Fruit fly (Drosophila melanogaster) whole organism, embryonic: Measurements from ENCODE around the gene CG32023.

Experiments used
- ATbp ChIP-seq: fragments of 200-800 bp; sonication (Bioruptor generic); optimal IDR thresholded peaks from 2 replicates; lab custom pipeline; 2017; ENCODE audit warnings: missing biosample characterization, mild to moderate bottlenecking, missing genetic modification characterization, missing genetic modification reagents
- Adf1 ChIP-seq: fragments of 200-800 bp; sonication (Bioruptor generic); IDR thresholded peaks from 2 replicates; pipeline ENCODE4 v1.3.6; 2022; ENCODE audit warnings: missing biosample characterization, missing genetic modification characterization
- Antp ChIP-seq: fragments of 200-800 bp; sonication (Bioruptor generic); optimal IDR thresholded peaks from 3 replicates; lab custom pipeline; 2016; ENCODE audit warnings: missing biosample characterization, missing genetic modification characterization
- Atf3 ChIP-seq: fragments of 200-800 bp; sonication (Bioruptor generic); optimal IDR thresholded peaks from 3 replicates; lab custom pipeline; 2016; ENCODE audit warnings: missing biosample characterization, missing genetic modification characterization
- B-H2 ChIP-seq: fragments of 200-800 bp; sonication (Bioruptor generic); optimal IDR thresholded peaks from 2 replicates; lab custom pipeline; 2018; ENCODE audit warnings: missing biosample characterization, mild to moderate bottlenecking, missing genetic modification characterization
- CG10147 ChIP-seq: fragments of 200-800 bp; sonication (Bioruptor generic); optimal IDR thresholded peaks from 2 replicates; lab custom pipeline; 2019; ENCODE audit warnings: missing biosample characterization, mild to moderate bottlenecking, missing genetic modification characterization, moderate library complexity
- CG1024 ChIP-seq: fragments of 200-800 bp; sonication (Bioruptor generic); IDR thresholded peaks from 2 replicates; pipeline ENCODE4 v1.3.6; 2022; ENCODE audit warnings: missing biosample characterization, missing genetic modification characterization
- CG11085 ChIP-seq: fragments of 200-800 bp; sonication (Bioruptor generic); IDR thresholded peaks from 2 replicates; pipeline ENCODE4 v1.3.6; 2022; ENCODE audit warnings: missing biosample characterization, missing genetic modification characterization
- CG11504 ChIP-seq: fragments of 200-800 bp; sonication (Bioruptor generic); optimal IDR thresholded peaks from 3 replicates; lab custom pipeline; 2019; ENCODE audit warnings: missing biosample characterization, mild to moderate bottlenecking, missing genetic modification characterization, moderate library complexity
- CG11695 ChIP-seq: fragments of 200-800 bp; sonication (Bioruptor generic); IDR thresholded peaks from 3 replicates; pipeline ENCODE4 v1.3.6; 2022; ENCODE audit warnings: missing biosample characterization, missing genetic modification characterization
- CG12769 ChIP-seq: fragments of 200-800 bp; sonication (Bioruptor generic); optimal IDR thresholded peaks from 2 replicates; lab custom pipeline; 2019; ENCODE audit warnings: missing biosample characterization, mild to moderate bottlenecking, missing genetic modification characterization, moderate library complexity
- CG13624 ChIP-seq: fragments of 200-800 bp; sonication (Bioruptor generic); optimal IDR thresholded peaks from 2 replicates; lab custom pipeline; 2016; ENCODE audit warnings: missing biosample characterization, missing genetic modification characterization
- CG16815 ChIP-seq: fragments of 200-800 bp; sonication (Bioruptor generic); optimal IDR thresholded peaks from 3 replicates; lab custom pipeline; 2017; ENCODE audit warnings: missing biosample characterization, mild to moderate bottlenecking, missing genetic modification characterization
- CG17328 ChIP-seq: fragments of 200-800 bp; sonication (Bioruptor generic); IDR thresholded peaks from 2 replicates; pipeline ENCODE4 v1.3.6; 2022; ENCODE audit warnings: missing biosample characterization, missing genetic modification characterization
- CG18011 ChIP-seq: fragments of 200-800 bp; sonication (Bioruptor generic); optimal IDR thresholded peaks from 2 replicates; lab custom pipeline; 2017; ENCODE audit warnings: missing biosample characterization, missing genetic modification characterization, mild to moderate bottlenecking, moderate library complexity, missing genotype
- CG18262 ChIP-seq: fragments of 200-800 bp; optimal IDR thresholded peaks from 3 replicates; lab custom pipeline; 2019; ENCODE audit warnings: missing biosample characterization, mild to moderate bottlenecking, missing genetic modification characterization, moderate library complexity
- CG31388 ChIP-seq: fragments of 200-800 bp; sonication (Bioruptor generic); optimal IDR thresholded peaks from 2 replicates; lab custom pipeline; 2016; ENCODE audit warnings: missing biosample characterization, missing genetic modification characterization
- CG4328 ChIP-seq: fragments of 200-800 bp; sonication (Bioruptor generic); optimal IDR thresholded peaks from 3 replicates; lab custom pipeline; 2017; ENCODE audit warnings: missing biosample characterization, missing genetic modification reagents, missing genetic modification characterization
- CG4360 ChIP-seq: fragments of 200-800 bp; sonication (Bioruptor generic); IDR thresholded peaks from 2 replicates; pipeline ENCODE4 v1.3.6; 2022; ENCODE audit warnings: missing biosample characterization, missing genetic modification characterization
- CG8089 ChIP-seq: fragments of 200-800 bp; sonication (Bioruptor generic); optimal IDR thresholded peaks from 3 replicates; lab custom pipeline; 2016; ENCODE audit warnings: missing biosample characterization, missing genetic modification characterization
- CG9437 ChIP-seq: fragments of 200-800 bp; sonication (Bioruptor generic); optimal IDR thresholded peaks from 2 replicates; lab custom pipeline; 2018; ENCODE audit warnings: missing biosample characterization, mild to moderate bottlenecking, missing genetic modification characterization
- CG9609 ChIP-seq: fragments of 200-800 bp; sonication (Bioruptor generic); optimal IDR thresholded peaks from 3 replicates; lab custom pipeline; 2016; ENCODE audit warnings: missing biosample characterization, missing genetic modification characterization
- CrebB ChIP-seq: fragments of 200-800 bp; sonication (Bioruptor generic); optimal IDR thresholded peaks from 3 replicates; lab custom pipeline; 2018; ENCODE audit warnings: missing biosample characterization, mild to moderate bottlenecking, missing genetic modification characterization
- Dad ChIP-seq: fragments of 200-800 bp; sonication (Bioruptor generic); optimal IDR thresholded peaks from 3 replicates; lab custom pipeline; 2016; ENCODE audit warnings: missing biosample characterization, missing genetic modification characterization
- Doc2 ChIP-seq: fragments of 200-800 bp; sonication (Bioruptor generic); IDR thresholded peaks from 2 replicates; pipeline ENCODE4 v1.3.6; 2022; ENCODE audit warnings: missing biosample characterization, missing genetic modification characterization
- Fer1 ChIP-seq: fragments of 200-800 bp; sonication (Bioruptor generic); optimal IDR thresholded peaks from 2 replicates; lab custom pipeline; 2017; ENCODE audit warnings: missing biosample characterization, mild to moderate bottlenecking, missing genetic modification characterization
- H15 ChIP-seq: fragments of 200-800 bp; sonication (Bioruptor generic); IDR thresholded peaks from 3 replicates; pipeline ENCODE4 v1.3.6; 2022; ENCODE audit warnings: missing biosample characterization, missing genetic modification characterization
- Hey ChIP-seq: fragments of 200-800 bp; sonication (Bioruptor generic); optimal IDR thresholded peaks from 3 replicates; lab custom pipeline; 2018; ENCODE audit warnings: missing biosample characterization, mild to moderate bottlenecking, missing genetic modification characterization
- HmgD ChIP-seq: fragments of 200-800 bp; sonication (Bioruptor generic); optimal IDR thresholded peaks from 3 replicates; lab custom pipeline; 2016; ENCODE audit warnings: missing biosample characterization, missing genetic modification characterization
- Hr51 ChIP-seq, 2 experiments: fragments of 200-800 bp; sonication (Bioruptor generic); optimal IDR thresholded peaks; 2 replicates in 1 of 2; 3 replicates in 1 of 2; lab custom pipeline; 2016 to 2018; ENCODE audit warnings: missing biosample characterization in 2 of 2, missing genetic modification characterization in 2 of 2, mild to moderate bottlenecking in 1 of 2, moderate library complexity in 1 of 2
- Med ChIP-seq: fragments of 200-800 bp; sonication (Bioruptor generic); peaks from one replicate; lab custom pipeline; 2016; ENCODE audit warnings: missing biosample characterization, missing genetic modification characterization, mild to moderate bottlenecking, inconsistent platforms, moderate library complexity
- Mrtf ChIP-seq: fragments of 200-800 bp; sonication (Bioruptor generic); IDR thresholded peaks from 3 replicates; pipeline ENCODE4 v1.3.6; 2022; ENCODE audit warnings: missing biosample characterization, missing genetic modification characterization
- Nf-YB ChIP-seq: fragments of 200-800 bp; sonication (Bioruptor generic); optimal IDR thresholded peaks from 3 replicates; lab custom pipeline; 2019; ENCODE audit warnings: missing biosample characterization, mild to moderate bottlenecking, missing genetic modification characterization, moderate library complexity
- Usf ChIP-seq: fragments of 200-800 bp; sonication (Bioruptor generic); optimal IDR thresholded peaks from 2 replicates; lab custom pipeline; 2017; ENCODE audit warnings: missing genotype, missing biosample characterization, missing genetic modification characterization
- cas ChIP-seq: fragments of 200-800 bp; sonication (Bioruptor generic); IDR thresholded peaks from 2 replicates; pipeline ENCODE4 v1.3.6; 2022; ENCODE audit warnings: missing biosample characterization, missing genetic modification characterization
- chif ChIP-seq, 2 experiments: fragments of 200-800 bp; sonication (Bioruptor generic); optimal IDR thresholded peaks; 3 replicates each; lab custom pipeline; 2016; ENCODE audit warnings: missing biosample characterization in 2 of 2, missing genetic modification characterization in 2 of 2
- danr ChIP-seq: fragments of 200-800 bp; sonication (Bioruptor generic); IDR thresholded peaks from 2 replicates; pipeline ENCODE4 v1.3.6; 2022; ENCODE audit warnings: missing biosample characterization, missing genetic modification characterization
- dm ChIP-seq: fragments of 200-800 bp; sonication (Bioruptor generic); optimal IDR thresholded peaks from 3 replicates; lab custom pipeline; 2016; ENCODE audit warnings: missing biosample characterization, missing genetic modification characterization
- dpn ChIP-seq, 2 experiments: fragments of 200-800 bp; sonication (Bioruptor generic); optimal IDR thresholded peaks; 3 replicates each; lab custom pipeline; 2016; ENCODE audit warnings: missing biosample characterization in 2 of 2, missing genetic modification characterization in 2 of 2
- gce ChIP-seq: fragments of 200-800 bp; sonication (Bioruptor generic); IDR thresholded peaks from 3 replicates; pipeline ENCODE4 v1.3.6; 2022; ENCODE audit warnings: missing biosample characterization, missing genetic modification characterization
- gcm2 ChIP-seq: fragments of 200-800 bp; sonication (Bioruptor generic); optimal IDR thresholded peaks from 2 replicates; lab custom pipeline; 2016; ENCODE audit warnings: missing biosample characterization, missing genetic modification characterization
- kay ChIP-seq: fragments of 200-800 bp; sonication (Bioruptor generic); optimal IDR thresholded peaks from 2 replicates; lab custom pipeline; 2016; ENCODE audit warnings: missing biosample characterization, missing genetic modification characterization
- maf-S ChIP-seq: fragments of 200-800 bp; sonication (Bioruptor generic); optimal IDR thresholded peaks from 2 replicates; lab custom pipeline; 2016; ENCODE audit warnings: missing biosample characterization, missing genetic modification characterization
- mam ChIP-seq: fragments of 200-800 bp; sonication (Bioruptor generic); optimal IDR thresholded peaks from 3 replicates; lab custom pipeline; 2016; ENCODE audit warnings: missing biosample characterization, missing genetic modification characterization
- nerfin-2 ChIP-seq: fragments of 200-800 bp; sonication (Bioruptor generic); IDR thresholded peaks from 2 replicates; pipeline ENCODE4 v1.3.6; 2022; ENCODE audit warnings: missing biosample characterization, missing genetic modification characterization; ENCODE audit not compliant: partially characterized antibody
- pum ChIP-seq: fragments of 200-800 bp; sonication (Bioruptor generic); optimal IDR thresholded peaks from 2 replicates; lab custom pipeline; 2016; ENCODE audit warnings: missing biosample characterization, missing genetic modification characterization
- pzg ChIP-seq: fragments of 200-800 bp; sonication (Bioruptor generic); optimal IDR thresholded peaks from 3 replicates; lab custom pipeline; 2018; ENCODE audit warnings: missing biosample characterization, mild to moderate bottlenecking, missing genetic modification characterization, moderate library complexity
- sisA ChIP-seq: fragments of 200-800 bp; sonication (Bioruptor generic); IDR thresholded peaks from 2 replicates; pipeline ENCODE4 v1.3.6; 2022; ENCODE audit warnings: missing biosample characterization, missing genetic modification characterization
- ssp ChIP-seq: fragments of 200-800 bp; sonication (Bioruptor generic); IDR thresholded peaks from 2 replicates; pipeline ENCODE4 v1.3.6; 2022; ENCODE audit warnings: missing biosample characterization, missing genetic modification characterization
- stwl ChIP-seq: fragments of 200-800 bp; sonication (Bioruptor generic); optimal IDR thresholded peaks from 3 replicates; lab custom pipeline; 2018; ENCODE audit warnings: missing biosample characterization, mild to moderate bottlenecking, missing genetic modification characterization, moderate library complexity
- zen2 ChIP-seq: fragments of 200-800 bp; sonication (Bioruptor generic); IDR thresholded peaks from 3 replicates; pipeline ENCODE4 v1.3.6; 2022; ENCODE audit warnings: missing biosample characterization, missing genetic modification characterization; ENCODE audit not compliant: partially characterized antibody

The CG32023 gene

dm6 chr3L:8765969-8766538 is 37.9 kb downstream of the CG32023 start (continued):
- TF ChIP-seq Hr51 (GFP tag; optimal IDR thresholded peaks at IDR 0.05; lab: Kevin White, UChicago) (peak; percentile 96 to 99), Nf-YB (GFP tag; lab: Kevin White, UChicago) (peak; percentile 88), mam (GFP tag; lab: Kevin White, UChicago) (peak; percentile 91), Usf (peak; percentile 99), CG8089 (peak; percentile 96), Fer1 (GFP tag; lab: Kevin White, UChicago) (peak; percentile 98), Adf1 (GFP tag; lab: Robert Waterston, UW) (peak; percentile 82), cas (peak; percentile 89), Hey (tag; lab: Kevin White, UChicago) (peak; percentile 91), CG18262 (peak; percentile 99), CG13624 (GFP tag; lab: Kevin White, UChicago) (peak; percentile 80), Mrtf (GFP tag; lab: Robert Waterston, UW) (peak; percentile 97), Dad (GFP tag; lab: Kevin White, UChicago) (peak; percentile 94), CG4328 (GFP tag; lab: Kevin White, UChicago) (peak; percentile 96), dpn (GFP tag; optimal IDR thresholded peaks at IDR 0.05; lab: Kevin White, UChicago) (peak; percentile 93 to 99), CrebB (tag; lab: Kevin White, UChicago) (peak; percentile 96), ATbp (GFP tag; lab: Kevin White, UChicago) (peak; percentile 97), CG11695 (GFP tag; lab: Robert Waterston, UW) (peak; percentile 98), ssp (GFP tag; lab: Robert Waterston, UW) (peak; percentile 93), kay (GFP tag; lab: Kevin White, UChicago) (peak; percentile 92), CG18011 (GFP tag; lab: Kevin White, UChicago) (peak; percentile 90), CG16815 (peak; percentile 99), CG17328 (peak; percentile 97), gce (GFP tag; lab: Robert Waterston, UW) (peak; percentile 95), H15 (GFP tag; lab: Robert Waterston, UW) (peak; percentile 97), Atf3 (GFP tag; lab: Kevin White, UChicago) (peak; percentile 97), CG4360 (peak; percentile 64), gcm2 (GFP tag; lab: Kevin White, UChicago) (peak; percentile 98), dm (GFP tag; lab: Kevin White, UChicago) (peak; percentile 93), CG11504 (tag; lab: Kevin White, UChicago) (peak; percentile 96), zen2 (no peak), danr (peak; percentile 97), pzg (peak; percentile 26), CG9437 (peak; percentile 100), pum (GFP tag; lab: Kevin White, UChicago) (peak; percentile 92), B-H2 (GFP tag; lab: Kevin White, UChicago) (peak; percentile 96), CG1024 (GFP tag; lab: Robert Waterston, UW) (peak; percentile 91), CG10147 (GFP tag; lab: Kevin White, UChicago) (peak; percentile 97), CG12769 (tag; lab: Kevin White, UChicago) (peak; percentile 98), chif (GFP tag; optimal IDR thresholded peaks at IDR 0.05; lab: Kevin White, UChicago) (peak; percentile 97 to 98), HmgD (GFP tag; lab: Kevin White, UChicago) (peak; percentile 82), nerfin-2 (GFP tag; lab: Robert Waterston, UW) (peak; percentile 63), CG31388 (peak; percentile 90), stwl (peak; percentile 55), CG9609 (GFP tag; lab: Kevin White, UChicago) (peak; percentile 98), Doc2 (GFP tag; lab: Robert Waterston, UW) (peak; percentile 91), maf-S (GFP tag; lab: Kevin White, UChicago) (peak; percentile 97), CG11085 (GFP tag; lab: Robert Waterston, UW) (peak; percentile 94), Antp (GFP tag; lab: Kevin White, UChicago) (peak; percentile 95), sisA (GFP tag; lab: Robert Waterston, UW) (peak; percentile 98), Med (GFP tag; lab: Kevin White, UChicago) (peak; percentile 98)
